1 worm cellular context compared by ENCODE assay signal in the genomic region with DNA sequence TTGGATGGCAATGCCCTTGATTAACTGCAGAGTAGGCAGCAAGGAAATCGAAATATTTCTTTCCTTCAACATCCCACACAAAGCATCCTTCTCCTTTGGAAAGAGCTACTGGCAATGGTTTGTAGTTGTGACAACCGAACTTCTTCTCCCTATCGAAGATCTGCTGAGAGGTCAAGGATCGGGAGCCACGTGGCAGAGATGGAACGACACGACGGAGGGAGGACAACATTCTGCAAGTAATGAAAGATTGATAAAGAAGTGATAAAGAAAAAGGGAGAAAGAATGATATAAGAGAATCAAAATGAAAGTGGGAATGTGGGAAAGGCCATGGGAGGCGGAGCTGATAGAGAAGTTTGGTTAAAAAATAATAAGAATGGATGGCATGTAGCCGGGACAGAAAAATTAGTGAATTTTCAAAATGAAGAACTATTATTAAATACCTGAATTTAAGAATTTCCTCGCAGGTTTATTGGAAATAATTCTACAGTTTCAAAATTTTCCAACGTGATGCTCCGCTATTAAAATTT.
TF ChIP-seq lines count a peak whose summit lies in the region.

oatr-1 (minus strand) TSS at position 477 of the 527 bp plus-strand sequence.

TF ChIP-seq in whole organism, L4 larva, 104 proteins besides CTCF, POLR2A, EP300 and RAD21 (continued from another document):
- TF ChIP-seq ztf-11 (tag; optimal IDR thresholded peaks at IDR 0.05; lab: Kevin White, UChicago) (no peak), nhr-237 (tag; optimal IDR thresholded peaks at IDR 0.05; lab: Kevin White, UChicago) (no peak), madf-9 (GFP tag; conservative IDR thresholded peaks at IDR 0.05; lab: Robert Waterston, UW) (no peak), lin-29 (GFP tag; IDR thresholded peaks at IDR 0.05; lab: Robert Waterston, UW) (no peak), F49E8.2 (tag; optimal IDR thresholded peaks at IDR 0.05; lab: Kevin White, UChicago; ENCODE audit: borderline replicate concordance) (no peak), arid-1 (GFP tag; conservative IDR thresholded peaks at IDR 0.05; lab: Robert Waterston, UW) (no peak), gei-8 (GFP tag; optimal IDR thresholded peaks at IDR 0.05; lab: Kevin White, UChicago) (no peak), T26A8.4 (GFP tag; IDR thresholded peaks at IDR 0.05; lab: Robert Waterston, UW) (no peak), fos-1 (tag; optimal IDR thresholded peaks at IDR 0.05; lab: Kevin White, UChicago) (no peak), dmd-6 (GFP tag; IDR thresholded peaks at IDR 0.05; lab: Robert Waterston, UW) (peak; percentile 66), ztf-7 (tag; optimal IDR thresholded peaks at IDR 0.05; lab: Kevin White, UChicago) (no peak), Y48G9A.11 (GFP tag; IDR thresholded peaks at IDR 0.05; lab: Robert Waterston, UW) (no peak), ces-1 (GFP tag; optimal IDR thresholded peaks at IDR 0.05; lab: Kevin White, UChicago) (no peak), lin-38 (GFP tag; IDR thresholded peaks at IDR 0.05; lab: Robert Waterston, UW) (no peak), unc-62 (GFP tag; optimal IDR thresholded peaks at IDR 0.05 in 1 of 2; lab: Kevin White, UChicago) (no peak), unc-62 (tag; optimal IDR thresholded peaks at IDR 0.05; lab: Kevin White, UChicago) (no peak), mxl-3 (GFP tag; optimal IDR thresholded peaks at IDR 0.05; lab: Kevin White, UChicago) (peak; percentile 80), nhr-6 (tag; optimal IDR thresholded peaks at IDR 0.05; lab: Kevin White, UChicago) (no peak), R02D3.7 (tag; optimal IDR thresholded peaks at IDR 0.05; lab: Kevin White, UChicago) (no peak), nhr-111 (GFP tag; optimal IDR thresholded peaks at IDR 0.05; lab: Kevin White, UChicago) (no peak), spr-1 (tag; optimal IDR thresholded peaks at IDR 0.05; lab: Kevin White, UChicago) (no peak), nhr-77 (tag; optimal IDR thresholded peaks at IDR 0.05; lab: Kevin White, UChicago) (no peak), fkh-10 (GFP tag; optimal IDR thresholded peaks at IDR 0.05; lab: Kevin White, UChicago) (no peak), zfp-2 (tag; optimal IDR thresholded peaks at IDR 0.05; lab: Kevin White, UChicago) (no peak), jun-1 (tag; optimal IDR thresholded peaks at IDR 0.05; lab: Kevin White, UChicago) (no peak), dve-1 (tag; optimal IDR thresholded peaks at IDR 0.05; lab: Kevin White, UChicago; ENCODE audit: insufficient read depth) (peak; percentile 27), hif-1 (tag; optimal IDR thresholded peaks at IDR 0.05; lab: Kevin White, UChicago) (no peak), nhr-48 (tag; optimal IDR thresholded peaks at IDR 0.05; lab: Kevin White, UChicago) (no peak), ZK337.2 (GFP tag; IDR thresholded peaks at IDR 0.05; lab: Robert Waterston, UW) (no peak), lim-7 (GFP tag; IDR thresholded peaks at IDR 0.05; lab: Robert Waterston, UW) (no peak), pha-4 (GFP tag; IDR thresholded peaks at IDR 0.05; lab: Robert Waterston, UW) (no peak), pha-4 (tag; optimal IDR thresholded peaks at IDR 0.05; lab: Kevin White, UChicago) (no peak), ama-1 (optimal IDR thresholded peaks at IDR 0.05; lab: Kevin White, UChicago) (no peak), ceh-28 (tag; optimal IDR thresholded peaks at IDR 0.05; lab: Kevin White, UChicago) (no peak), unc-39 (tag; optimal IDR thresholded peaks at IDR 0.05; lab: Kevin White, UChicago) (no peak), spr-3 (GFP tag; optimal IDR thresholded peaks at IDR 0.05; lab: Kevin White, UChicago) (no peak), unc-130 (GFP tag; optimal IDR thresholded peaks at IDR 0.05; lab: Kevin White, UChicago) (no peak)
